Fruit fly (Drosophila melanogaster) Kc167 (cell line): ENCODE results near the gene Mms19.

Experiments
- Myc ChIP-seq: fragments of >200 bp; optimal IDR thresholded peaks from 2 replicates; lab custom pipeline; 2017; ENCODE audit warnings: missing external identifiers
- Sin3A ChIP-seq: fragments of >200 bp; optimal IDR thresholded peaks from 2 replicates; lab custom pipeline; 2018; ENCODE audit warnings: missing external identifiers
- h ChIP-seq: fragments of >200 bp; optimal IDR thresholded peaks from 3 replicates; lab custom pipeline; 2018; ENCODE audit warnings: missing external identifiers
- insv ChIP-seq: fragments of >200 bp; optimal IDR thresholded peaks from 3 replicates; lab custom pipeline; 2018; ENCODE audit warnings: missing external identifiers
- psq ChIP-seq: fragments of >200 bp; optimal IDR thresholded peaks from 2 replicates; lab custom pipeline; 2017; ENCODE audit warnings: missing external identifiers
- ttk ChIP-seq: sonication (Bioruptor generic); optimal IDR thresholded peaks from 2 replicates; lab custom pipeline; 2017; ENCODE audit warnings: missing external identifiers

Gene Mms19

dm6 chr3R:5232197-5232607, at the start of gene Mms19, which contains the start of gene Kat60:
TSS of gene Mms19 (plus strand) at chr3R:5232543.
TSS of gene Kat60 (minus strand) at chr3R:5232209.
- TF ChIP-seq psq (lab: Kevin White, UChicago) (no peak), h (lab: Kevin White, UChicago) (no peak), Myc (lab: Kevin White, UChicago) (no peak)

DNA sequence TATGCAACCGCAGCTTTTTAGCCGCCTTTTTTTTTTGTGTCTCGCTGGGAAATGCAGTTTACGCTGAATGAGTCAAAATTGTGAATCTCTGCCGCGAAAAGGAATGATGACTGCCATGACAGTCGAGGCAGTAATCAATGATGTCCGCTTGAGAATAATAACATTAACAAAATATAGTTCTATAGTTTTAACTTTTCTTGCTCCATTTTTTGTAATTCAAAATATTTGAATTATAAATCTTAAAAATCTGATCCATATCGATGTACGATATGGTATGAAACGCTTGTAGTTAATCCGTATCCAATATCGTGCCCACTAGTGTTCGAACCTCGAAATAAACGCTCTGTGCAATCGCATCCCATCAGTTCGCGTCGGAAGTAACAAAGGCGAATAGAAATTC, 44.5 kb upstream of the Mms19 start:
- no peak for TF ChIP-seq insv (lab: Kevin White, UChicago)
- TF ChIP-seq Sin3A (lab: Kevin White, UChicago) = no peak
- no peak for TF ChIP-seq h (lab: Kevin White, UChicago)
- TF ChIP-seq Myc (lab: Kevin White, UChicago) = no peak
- no peak for TF ChIP-seq psq (lab: Kevin White, UChicago)
- TF ChIP-seq ttk (lab: Kevin White, UChicago) = no peak

DNA sequence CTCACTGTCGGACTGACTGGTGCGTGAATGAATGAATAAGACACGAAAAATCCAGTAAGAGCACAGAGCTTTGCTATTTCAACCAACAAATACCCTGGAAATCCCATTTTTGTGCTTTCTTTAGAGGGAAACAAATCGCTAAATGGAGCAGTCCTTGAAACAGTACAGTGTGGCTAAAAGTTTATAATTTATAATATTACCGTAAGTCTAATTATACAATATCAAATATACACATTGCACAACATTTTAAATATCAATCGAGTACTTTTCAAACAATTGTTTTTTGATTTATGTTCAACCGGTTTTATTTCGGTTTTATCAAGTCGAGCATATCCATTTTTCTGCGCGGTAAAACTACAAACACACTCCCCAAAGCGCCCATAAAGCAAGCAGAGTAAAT, 39.1 kb upstream of the Mms19 start:
- TF ChIP-seq h (lab: Kevin White, UChicago) (no peak), insv (lab: Kevin White, UChicago) (no peak), psq (lab: Kevin White, UChicago) (no peak), Sin3A (lab: Kevin White, UChicago) (no peak), Myc (lab: Kevin White, UChicago) (no peak), ttk (lab: Kevin White, UChicago) (no peak)

- TF ChIP-seq Sin3A (lab: Kevin White, UChicago) (no peak), h (lab: Kevin White, UChicago) (no peak), insv (lab: Kevin White, UChicago) (no peak), Myc (lab: Kevin White, UChicago) (no peak), ttk (lab: Kevin White, UChicago) (no peak), psq (lab: Kevin White, UChicago) (no peak)
Observed at dm6 chr3R:5198302-5198701, 34.0 kb upstream of the Mms19 start.

DNA sequence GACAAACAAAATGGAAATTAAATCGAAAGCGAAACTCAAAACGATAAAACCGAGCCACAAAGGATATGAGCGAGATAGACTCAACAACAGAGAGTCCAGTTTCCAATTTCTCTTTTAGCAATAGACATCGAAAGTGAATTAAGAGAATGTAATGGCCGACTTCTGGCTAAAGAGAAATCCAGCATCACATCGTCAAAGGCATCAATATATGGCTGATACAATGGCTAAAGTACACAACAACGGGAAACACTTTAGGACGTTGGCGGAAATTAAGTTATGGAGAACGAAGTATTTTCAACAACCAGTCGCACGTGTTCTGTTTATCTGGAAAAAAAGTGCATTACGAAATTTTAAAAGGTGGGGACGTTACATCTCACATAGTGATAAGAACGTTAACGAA, 32.8 kb upstream of the Mms19 start:
- TF ChIP-seq Sin3A (lab: Kevin White, UChicago) = no peak
- TF ChIP-seq ttk (lab: Kevin White, UChicago) = no peak
- TF ChIP-seq insv (lab: Kevin White, UChicago) = no peak
- TF ChIP-seq h (lab: Kevin White, UChicago) = no peak
- no peak for TF ChIP-seq psq (lab: Kevin White, UChicago)
- no peak for TF ChIP-seq Myc (lab: Kevin White, UChicago)

DNA sequence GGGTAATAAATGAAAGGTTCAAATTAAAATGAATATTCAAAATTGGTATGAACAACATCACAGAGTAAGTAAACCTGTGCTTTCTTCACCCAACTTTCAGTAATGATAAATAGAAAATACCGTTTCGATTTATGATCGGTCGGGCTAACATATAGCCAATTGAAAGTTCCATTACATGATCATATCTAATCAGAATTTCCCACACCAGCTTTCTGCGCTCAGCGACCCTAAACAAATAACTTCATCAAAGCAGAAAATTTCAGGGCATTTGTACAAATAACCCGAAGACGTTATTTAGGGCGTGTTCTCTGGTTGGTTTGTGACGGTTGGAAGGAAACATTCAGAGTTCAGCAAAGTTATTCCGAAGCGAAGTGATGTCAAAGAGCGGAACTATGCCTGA, 28.5 kb upstream of the Mms19 start:
- no peak for TF ChIP-seq Myc (lab: Kevin White, UChicago)
- TF ChIP-seq Sin3A (lab: Kevin White, UChicago) = no peak
- no peak for TF ChIP-seq h (lab: Kevin White, UChicago)
- TF ChIP-seq insv (lab: Kevin White, UChicago) = no peak
- TF ChIP-seq ttk (lab: Kevin White, UChicago) = no peak
- TF ChIP-seq psq (lab: Kevin White, UChicago) = no peak

DNA sequence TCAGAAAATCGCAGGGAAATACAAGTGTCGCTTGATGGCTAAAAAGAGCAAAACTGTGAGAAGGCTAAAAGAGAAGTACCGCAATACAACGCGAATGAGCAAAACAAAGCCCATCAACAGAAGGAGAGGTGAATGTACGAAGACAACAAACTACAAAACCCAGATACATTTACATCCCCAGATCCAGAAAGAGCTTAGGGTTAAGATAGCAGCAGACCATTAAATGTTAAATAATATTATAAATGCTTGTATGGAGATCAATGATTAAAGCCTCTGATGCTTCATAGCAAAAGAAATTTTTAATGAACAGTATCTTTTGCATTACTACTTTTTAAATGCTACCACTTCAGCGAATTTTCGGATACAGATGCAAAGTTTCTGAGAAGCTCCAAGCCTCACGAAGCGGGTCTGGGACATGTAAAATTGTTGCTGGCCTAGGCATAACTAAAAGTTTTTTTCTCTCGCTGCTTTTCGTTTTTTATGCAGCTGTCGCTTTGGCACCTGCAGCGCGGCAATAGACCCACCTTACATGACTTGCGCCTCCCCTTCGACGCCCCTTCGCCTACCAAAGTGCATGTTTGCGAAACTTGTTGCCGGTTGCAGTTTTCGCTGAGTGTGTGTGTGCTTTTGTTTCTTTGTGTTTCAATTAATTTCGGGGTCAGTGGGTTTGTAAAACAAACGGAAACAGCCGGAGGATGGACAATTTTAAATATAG, 26.9 kb upstream of the Mms19 start:
- TF ChIP-seq Sin3A (lab: Kevin White, UChicago) (no peak), h (lab: Kevin White, UChicago) (no peak), insv (lab: Kevin White, UChicago) (no peak)

- no peak for TF ChIP-seq insv (lab: Kevin White, UChicago)
- TF ChIP-seq psq (lab: Kevin White, UChicago) = no peak
- no peak for TF ChIP-seq Myc (lab: Kevin White, UChicago)
- no peak for TF ChIP-seq ttk (lab: Kevin White, UChicago)
- no peak for TF ChIP-seq Sin3A (lab: Kevin White, UChicago)
- no peak for TF ChIP-seq h (lab: Kevin White, UChicago)
Observed at dm6 chr3R:5207277-5208114, 24.8 kb upstream of the Mms19 start.

DNA sequence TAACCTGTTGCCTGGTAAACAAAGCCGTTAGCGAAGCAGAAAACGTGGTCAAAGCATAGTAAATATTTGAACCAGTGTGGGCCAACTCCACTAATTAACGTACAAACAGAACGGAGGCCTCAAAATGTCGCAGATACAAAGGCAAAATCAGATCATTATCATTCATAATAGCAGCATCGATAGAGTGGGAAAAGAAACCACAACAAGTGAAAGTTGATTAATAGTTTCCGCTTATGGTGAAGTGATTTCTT, 24.3 kb upstream of the Mms19 start:
- TF ChIP-seq Myc (lab: Kevin White, UChicago) = no peak
- no peak for TF ChIP-seq Sin3A (lab: Kevin White, UChicago)
- TF ChIP-seq insv (lab: Kevin White, UChicago) = no peak
- no peak for TF ChIP-seq psq (lab: Kevin White, UChicago)
- TF ChIP-seq h (lab: Kevin White, UChicago) = no peak
- TF ChIP-seq ttk (lab: Kevin White, UChicago) = no peak

DNA sequence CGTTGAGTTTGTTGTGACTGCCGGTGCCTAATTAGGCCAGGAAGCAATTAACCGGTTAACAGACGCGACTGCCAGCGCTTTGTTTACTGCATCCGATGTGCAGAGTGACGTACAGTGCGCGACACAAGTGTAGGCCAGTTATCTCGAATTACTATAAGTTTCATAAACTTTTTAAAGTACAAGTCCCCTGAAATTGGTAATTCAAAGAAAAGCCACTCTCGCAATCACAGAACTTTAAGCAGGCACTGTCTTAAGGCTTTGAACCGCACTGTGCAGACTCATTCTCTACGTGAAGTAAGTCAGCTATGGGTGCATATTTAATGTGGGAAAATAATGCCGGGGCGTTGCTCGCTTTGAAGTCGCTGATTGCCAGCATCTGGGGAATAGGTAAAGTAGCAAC, 22.9 kb upstream of the Mms19 start:
- TF ChIP-seq ttk (lab: Kevin White, UChicago) = no peak
- TF ChIP-seq Myc (lab: Kevin White, UChicago) = no peak
- no peak for TF ChIP-seq insv (lab: Kevin White, UChicago)
- no peak for TF ChIP-seq psq (lab: Kevin White, UChicago)
- TF ChIP-seq h (lab: Kevin White, UChicago) = no peak
- TF ChIP-seq Sin3A (lab: Kevin White, UChicago) = no peak

dm6 chr3R:5211401-5211800, 20.9 kb upstream of the Mms19 start:
- TF ChIP-seq insv (lab: Kevin White, UChicago) = no peak
- no peak for TF ChIP-seq ttk (lab: Kevin White, UChicago)
- no peak for TF ChIP-seq Myc (lab: Kevin White, UChicago)
